Fruit fly (Drosophila melanogaster): Measurements from ENCODE around the gene CG1265.
A peak's percentile ranks its signal among the peaks of the same experiment; 100 is the strongest.

CG1265 gene

DNA sequence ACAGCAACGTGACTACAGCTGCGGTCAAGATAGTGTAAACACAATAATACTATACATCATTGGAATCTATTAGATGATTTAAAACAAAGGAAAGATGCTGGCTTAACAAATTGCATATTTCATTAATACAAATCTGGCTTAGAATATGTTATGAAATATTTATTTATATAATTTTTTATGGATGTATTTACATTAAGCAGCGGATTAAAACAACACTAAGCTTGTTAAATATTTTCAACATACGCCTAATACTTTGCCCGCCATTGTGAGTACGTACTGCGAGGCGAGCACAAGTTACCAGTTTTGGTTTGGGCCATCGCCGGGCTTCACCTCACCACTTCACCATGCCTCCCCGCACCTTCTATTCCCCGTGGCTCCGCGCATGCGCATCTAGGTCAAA lies 15.3 kb downstream of the CG1265 start (continued):
- TF ChIP-seq CG14965 (GFP tag; optimal IDR thresholded peaks at IDR 0.05; ENCODE audit: borderline replicate concordance) (no peak), MBD-R2 (GFP tag; IDR thresholded peaks at IDR 0.05) (no peak)

DNA sequence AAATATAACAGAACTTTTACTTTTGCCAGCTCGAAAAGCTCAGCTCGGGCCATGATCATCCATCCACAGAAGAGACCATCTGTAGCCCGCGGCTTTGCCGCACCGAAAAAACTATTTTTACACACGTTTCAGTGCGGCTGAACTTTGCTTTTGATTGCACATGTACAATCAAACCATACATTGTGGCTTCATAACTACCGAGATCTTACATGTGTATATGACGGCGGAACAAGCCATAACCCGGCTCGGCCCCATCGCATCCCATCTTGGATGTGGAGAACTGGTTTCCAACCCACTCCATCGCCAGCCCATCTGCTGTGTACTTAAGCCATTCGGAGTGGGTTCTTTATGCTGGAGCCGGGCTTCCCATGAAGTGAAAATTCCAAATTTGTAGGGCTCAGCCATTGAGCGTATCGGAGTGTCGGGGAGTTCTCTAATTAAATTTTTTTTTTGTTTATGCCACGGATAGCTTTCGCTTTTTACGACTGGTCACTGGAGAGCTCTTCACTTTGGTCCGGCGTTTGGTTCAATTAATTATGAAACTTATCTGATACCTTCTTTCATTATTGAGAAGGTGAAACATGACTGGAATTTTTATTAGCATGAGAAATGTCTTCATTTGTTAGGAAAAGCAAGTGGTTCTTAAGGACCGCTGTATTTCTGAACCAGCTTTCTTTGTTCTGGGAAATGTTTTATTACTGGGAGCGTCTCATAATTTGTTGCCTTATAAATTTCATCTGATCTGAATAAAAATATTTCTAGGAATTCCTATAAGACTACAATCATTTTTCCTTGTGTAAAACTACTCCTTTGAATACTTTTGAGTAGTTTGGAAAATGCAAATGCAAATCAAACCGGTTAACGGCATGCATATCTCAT lies 16.6 kb downstream of the CG1265 start:
- TF ChIP-seq sqz (GFP tag; optimal IDR thresholded peaks at IDR 0.05) (peak; percentile 41), CG2199 (GFP tag; IDR thresholded peaks at IDR 0.05) (0 out of 3 replicates have a peak, but pooled peaks have one; percentile 30), gcm2 (GFP tag; optimal IDR thresholded peaks at IDR 0.05) (no peak), bsh (GFP tag; optimal IDR thresholded peaks at IDR 0.05) (peak in 1 of 2 experiments; percentile 11), CTCF (GFP tag; optimal IDR thresholded peaks at IDR 0.05) (no peak), kni (GFP tag; optimal IDR thresholded peaks at IDR 0.05) (peak; percentile 52), Blimp-1 (GFP tag; optimal IDR thresholded peaks at IDR 0.05) (peak; percentile 96), ash1 (GFP tag; optimal IDR thresholded peaks at IDR 0.05) (no peak), chinmo (GFP tag; IDR thresholded peaks at IDR 0.05; ENCODE audit: partially characterized antibody) (0 out of 4 replicates have a peak, but pooled peaks have one; percentile 41), nerfin-2 (GFP tag; IDR thresholded peaks at IDR 0.05; ENCODE audit: partially characterized antibody) (peak; percentile 26; the same call in 1 of the 2 replicates)

DNA sequence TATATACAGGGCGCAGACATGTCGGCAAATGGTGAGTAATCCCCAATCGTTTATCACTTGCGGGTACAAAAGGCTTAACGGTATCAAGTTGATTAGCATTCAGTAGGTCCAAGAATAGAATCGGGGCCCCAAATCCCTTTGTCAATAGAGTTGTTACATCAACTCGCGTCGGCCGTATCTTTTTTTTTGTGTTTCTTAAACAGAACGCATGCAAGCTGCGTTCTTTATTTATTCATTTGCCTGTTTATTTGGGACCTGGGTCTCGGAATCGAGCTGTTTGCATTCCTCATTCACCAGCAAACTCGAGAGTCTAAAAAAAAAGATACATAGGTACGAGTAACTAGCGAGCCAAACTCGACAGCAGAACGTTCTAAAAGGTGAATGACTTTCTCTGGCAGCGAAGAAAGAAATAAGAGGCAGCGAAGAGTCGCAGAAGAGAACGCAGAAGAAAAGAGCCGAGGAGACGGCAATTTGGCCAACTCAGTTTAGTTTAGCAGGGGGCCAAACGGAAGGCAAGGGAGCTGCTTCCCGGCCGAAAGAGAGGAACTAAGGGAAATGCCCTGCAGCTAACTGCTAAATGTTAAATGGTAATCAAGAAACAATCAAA lies 17.7 kb downstream of the CG1265 start:
- TF ChIP-seq fd3F (GFP tag; optimal IDR thresholded peaks at IDR 0.05): no peak
- peak; percentile 59 for TF ChIP-seq CG33557 (GFP tag; optimal IDR thresholded peaks at IDR 0.05)
- no peak for TF ChIP-seq seq (GFP tag; IDR thresholded peaks at IDR 0.05)
- no peak for TF ChIP-seq bcd (GFP tag; optimal IDR thresholded peaks at IDR 0.05)
- TF ChIP-seq zfh1 (GFP tag; IDR thresholded peaks at IDR 0.05): 0 out of 3 replicates have a peak, but pooled peaks have one; percentile 16
- TF ChIP-seq cato (GFP tag; optimal IDR thresholded peaks at IDR 0.05; ENCODE audit: borderline replicate concordance): no peak
- no peak for TF ChIP-seq br (optimal IDR thresholded peaks at IDR 0.05)
- peak; percentile 66 for TF ChIP-seq Xrp1 (GFP tag; IDR thresholded peaks at IDR 0.05)
- no peak for TF ChIP-seq ato (GFP tag; IDR thresholded peaks at IDR 0.05; ENCODE audit: partially characterized antibody)
- TF ChIP-seq Med (GFP tag): peak; percentile 64
- TF ChIP-seq Mes4 (GFP tag; optimal IDR thresholded peaks at IDR 0.05): no peak
- TF ChIP-seq CG6854 (GFP tag; optimal IDR thresholded peaks at IDR 0.05): no peak
- TF ChIP-seq gro (GFP tag; optimal IDR thresholded peaks at IDR 0.05): no peak
- no peak for TF ChIP-seq Bteb2 (GFP tag; optimal IDR thresholded peaks at IDR 0.05)
- TF ChIP-seq Opbp (GFP tag; IDR thresholded peaks at IDR 0.05; ENCODE audit: partially characterized antibody): no peak
- peak; percentile 36 for TF ChIP-seq CG10209 (GFP tag; optimal IDR thresholded peaks at IDR 0.05)
- TF ChIP-seq CG30431 (GFP tag; optimal IDR thresholded peaks at IDR 0.05): no peak
- TF ChIP-seq gt (GFP tag; IDR thresholded peaks at IDR 0.05): no peak
- TF ChIP-seq CG13296 (GFP tag; optimal IDR thresholded peaks at IDR 0.05): no peak
- TF ChIP-seq CG12942 (GFP tag; optimal IDR thresholded peaks at IDR 0.05): no peak
- no peak for TF ChIP-seq CG14860 (GFP tag; IDR thresholded peaks at IDR 0.05; ENCODE audit: partially characterized antibody)
- peak; percentile 74 for TF ChIP-seq CG10431 (GFP tag; optimal IDR thresholded peaks at IDR 0.05)
- no peak for TF ChIP-seq odd (GFP tag; optimal IDR thresholded peaks at IDR 0.05)
- no peak for TF ChIP-seq HHEX (GFP tag; optimal IDR thresholded peaks at IDR 0.05)
- TF ChIP-seq Sry-β (GFP tag; optimal IDR thresholded peaks at IDR 0.05): peak; percentile 16
- no peak for TF ChIP-seq CG17612 (GFP tag; IDR thresholded peaks at IDR 0.05)
- no peak for TF ChIP-seq slou (GFP tag; optimal IDR thresholded peaks at IDR 0.05)
- TF ChIP-seq Ravus (GFP tag; IDR thresholded peaks at IDR 0.05): no peak
- TF ChIP-seq CG3995 (GFP tag; optimal IDR thresholded peaks at IDR 0.05): no peak
- TF ChIP-seq GATAe (GFP tag; conservative IDR thresholded peaks at IDR 0.05): no peak
- peak; percentile 12 for TF ChIP-seq CG7987 (GFP tag; optimal IDR thresholded peaks at IDR 0.05)
- TF ChIP-seq Sox102F (GFP tag; optimal IDR thresholded peaks at IDR 0.05): no peak
- no peak for TF ChIP-seq lilli (GFP tag; optimal IDR thresholded peaks at IDR 0.05)
